Fruit fly (Drosophila melanogaster) Kc167 (cell line): ENCODE results near the gene mgr.

Experiments
- Myc ChIP-seq: fragments of >200 bp; optimal IDR thresholded peaks from 2 replicates; lab custom pipeline; 2017; ENCODE audit warnings: missing external identifiers
- Sin3A ChIP-seq: fragments of >200 bp; optimal IDR thresholded peaks from 2 replicates; lab custom pipeline; 2018; ENCODE audit warnings: missing external identifiers
- h ChIP-seq: fragments of >200 bp; optimal IDR thresholded peaks from 3 replicates; lab custom pipeline; 2018; ENCODE audit warnings: missing external identifiers
- insv ChIP-seq: fragments of >200 bp; optimal IDR thresholded peaks from 3 replicates; lab custom pipeline; 2018; ENCODE audit warnings: missing external identifiers
- psq ChIP-seq: fragments of >200 bp; optimal IDR thresholded peaks from 2 replicates; lab custom pipeline; 2017; ENCODE audit warnings: missing external identifiers
- ttk ChIP-seq: sonication (Bioruptor generic); optimal IDR thresholded peaks from 2 replicates; lab custom pipeline; 2017; ENCODE audit warnings: missing external identifiers

The mgr gene

dm6 chr3R:11378564-11379112, 31.0 kb downstream of the mgr start:
- TF ChIP-seq insv (lab: Kevin White, UChicago) (no peak), psq (no peak), Sin3A (lab: Kevin White, UChicago) (no peak), h (no peak), ttk (no peak), Myc (lab: Kevin White, UChicago) (no peak)

DNA sequence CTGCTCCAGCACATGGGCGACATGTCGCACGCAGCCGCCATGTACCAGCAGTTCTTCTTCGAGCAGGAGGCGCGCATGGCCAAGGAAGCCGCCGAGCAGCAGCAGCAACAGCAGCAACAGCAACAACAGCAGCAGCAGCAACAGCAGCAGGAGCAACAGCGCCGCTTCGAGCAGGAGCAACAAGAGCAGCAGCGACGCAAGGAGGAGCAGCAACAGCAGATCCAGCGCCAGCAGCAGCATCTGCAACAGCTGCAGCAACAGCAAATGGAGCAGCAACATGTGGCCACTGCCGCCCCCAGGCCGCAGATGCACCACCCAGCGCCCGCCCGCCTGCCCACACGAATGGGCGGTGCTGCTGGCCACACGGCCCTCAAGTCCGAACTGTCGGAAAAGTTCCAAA, 34.5 kb downstream of the mgr start:
- TF ChIP-seq ttk: no peak
- no peak for TF ChIP-seq psq
- no peak for TF ChIP-seq insv (lab: Kevin White, UChicago)
- TF ChIP-seq h: no peak
- no peak for TF ChIP-seq Myc (lab: Kevin White, UChicago)
- no peak for TF ChIP-seq Sin3A (lab: Kevin White, UChicago)

DNA sequence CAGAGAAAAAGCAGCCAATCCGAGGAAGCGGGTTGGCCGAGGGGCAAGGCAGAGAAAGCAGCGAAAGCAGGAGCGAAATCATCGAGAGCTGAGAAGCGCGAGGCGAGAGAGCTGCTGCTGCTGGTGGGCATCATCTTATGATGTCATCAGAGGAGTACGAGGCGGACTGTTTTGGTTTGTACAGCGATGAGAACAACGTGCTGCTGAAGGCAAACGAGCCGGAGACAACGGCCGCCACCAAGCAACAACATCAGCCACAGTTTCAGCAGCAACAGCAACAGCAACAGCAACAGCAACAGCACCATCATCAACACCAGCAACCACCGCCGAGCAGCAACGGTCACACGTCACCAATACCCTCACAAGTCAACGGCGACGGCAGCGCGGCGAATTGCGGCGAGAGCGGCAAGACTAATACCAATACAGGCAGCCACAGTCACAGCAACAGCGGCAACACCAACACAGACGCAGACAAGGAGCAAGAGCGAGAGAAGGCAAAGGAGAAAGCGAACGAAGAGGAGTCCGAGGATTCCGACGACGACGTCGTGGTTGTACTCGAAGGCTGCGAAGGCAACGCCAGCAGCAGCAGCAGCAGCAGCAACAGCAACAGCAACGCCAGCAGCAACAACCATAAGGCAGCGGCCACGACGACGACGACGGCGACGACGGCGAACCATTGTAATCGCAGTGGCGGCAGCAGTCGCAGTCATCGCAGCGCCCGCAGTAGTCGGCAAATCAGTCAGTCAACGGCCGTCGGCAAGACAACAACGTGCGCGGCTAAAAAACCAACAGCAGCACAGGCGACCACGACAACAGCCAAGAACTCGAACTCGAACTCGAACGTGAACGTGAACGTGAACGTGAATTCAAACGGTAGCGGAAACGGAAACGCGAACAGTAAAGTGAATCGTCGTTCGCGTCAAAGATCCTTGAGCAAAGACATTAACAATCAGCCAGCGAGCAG, 37.3 kb downstream of the mgr start:
- TF ChIP-seq insv (lab: Kevin White, UChicago): no peak

DNA sequence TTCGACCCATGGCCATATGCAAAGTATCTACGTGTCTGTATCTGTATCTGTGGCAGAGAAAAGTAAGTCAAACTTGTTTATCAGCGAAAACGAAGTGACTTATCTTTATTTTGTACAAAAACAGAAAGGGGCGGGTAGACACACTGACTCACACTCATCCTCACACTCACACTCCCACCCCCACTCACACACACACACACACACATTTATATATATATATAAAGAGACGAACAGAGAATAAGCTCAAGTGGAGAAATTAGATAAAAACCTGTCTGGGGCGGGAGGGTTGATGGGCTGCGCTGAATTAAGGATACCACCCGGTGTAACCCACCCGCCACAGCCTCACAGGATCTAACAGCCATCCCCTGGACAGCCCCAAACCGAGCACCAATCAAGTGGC, 38.9 kb downstream of the mgr start:
- TF ChIP-seq Sin3A (lab: Kevin White, UChicago) (no peak), insv (lab: Kevin White, UChicago) (no peak), ttk (no peak), Myc (lab: Kevin White, UChicago) (no peak), h (no peak)

- TF ChIP-seq Sin3A (lab: Kevin White, UChicago) (no peak), Myc (lab: Kevin White, UChicago) (no peak), h (no peak), psq (no peak), ttk (no peak), insv (lab: Kevin White, UChicago) (no peak)
These were observed 39.3 kb downstream of the mgr start for dm6 chr3R:11370333-11370732.

DNA sequence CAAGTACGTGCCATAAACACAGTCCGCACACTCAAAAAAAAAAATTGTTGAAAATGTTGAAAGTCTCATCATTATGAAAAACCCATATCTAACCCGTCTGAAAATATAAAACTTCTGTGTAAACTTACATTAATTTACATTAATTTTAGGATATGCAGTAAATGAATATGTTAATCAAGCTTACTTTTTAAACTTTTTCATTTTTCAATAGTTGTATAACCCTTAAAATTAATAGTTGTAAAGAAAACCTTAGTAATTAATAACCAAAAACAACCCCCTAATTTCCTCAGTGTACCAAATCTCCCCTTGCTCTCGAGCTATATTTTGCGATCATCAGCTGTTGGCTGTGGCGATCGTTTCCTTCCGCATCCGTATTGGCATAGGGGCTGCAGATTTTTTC, 40.9 kb downstream of the mgr start:
- no peak for TF ChIP-seq ttk
- TF ChIP-seq Myc (lab: Kevin White, UChicago): no peak
- no peak for TF ChIP-seq h
- no peak for TF ChIP-seq Sin3A (lab: Kevin White, UChicago)
- no peak for TF ChIP-seq psq
- no peak for TF ChIP-seq insv (lab: Kevin White, UChicago)

DNA sequence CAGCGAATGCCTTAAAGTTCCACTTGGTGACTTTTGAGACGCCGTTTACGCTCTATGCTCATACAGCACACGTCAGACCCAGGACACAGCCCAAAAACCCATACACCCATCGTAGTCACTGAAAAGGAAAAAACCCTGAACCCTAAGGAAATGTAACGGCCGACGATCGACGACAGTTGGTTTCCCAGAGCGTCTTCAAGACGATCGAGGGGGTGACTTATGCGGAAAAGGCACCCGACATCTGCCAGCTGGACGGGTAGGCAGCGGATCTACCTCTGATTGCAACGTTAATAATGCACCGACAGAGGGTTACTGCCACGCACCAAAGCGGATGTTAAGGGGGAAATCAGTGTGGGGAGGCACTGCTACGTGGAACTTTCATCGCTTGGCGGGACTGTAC, 43.4 kb downstream of the mgr start:
- TF ChIP-seq psq (no peak), ttk (no peak), Sin3A (lab: Kevin White, UChicago) (no peak), insv (lab: Kevin White, UChicago) (no peak), h (no peak), Myc (lab: Kevin White, UChicago) (no peak)

DNA sequence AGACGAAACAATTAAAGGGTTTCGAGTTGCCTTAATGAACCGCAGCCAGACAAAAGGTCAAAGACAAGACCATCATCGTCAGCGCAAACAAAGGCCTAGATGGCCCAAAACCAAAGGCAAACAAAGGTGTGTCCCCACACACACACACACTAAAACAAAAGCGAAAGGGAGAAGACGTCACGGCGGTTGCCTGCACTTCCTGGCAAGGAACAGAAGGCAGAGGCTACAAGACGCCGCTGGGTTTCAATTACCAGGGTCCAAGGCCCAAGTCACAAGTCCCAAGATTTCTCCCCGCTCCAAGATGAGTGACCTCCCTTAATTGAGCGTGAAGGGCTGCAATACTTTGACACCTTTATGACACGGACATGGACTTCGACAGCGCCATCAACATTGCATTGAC, 46.1 kb downstream of the mgr start:
- TF ChIP-seq Myc (lab: Kevin White, UChicago) (no peak), psq (no peak), h (no peak), insv (lab: Kevin White, UChicago) (no peak), ttk (no peak), Sin3A (lab: Kevin White, UChicago) (no peak)

DNA sequence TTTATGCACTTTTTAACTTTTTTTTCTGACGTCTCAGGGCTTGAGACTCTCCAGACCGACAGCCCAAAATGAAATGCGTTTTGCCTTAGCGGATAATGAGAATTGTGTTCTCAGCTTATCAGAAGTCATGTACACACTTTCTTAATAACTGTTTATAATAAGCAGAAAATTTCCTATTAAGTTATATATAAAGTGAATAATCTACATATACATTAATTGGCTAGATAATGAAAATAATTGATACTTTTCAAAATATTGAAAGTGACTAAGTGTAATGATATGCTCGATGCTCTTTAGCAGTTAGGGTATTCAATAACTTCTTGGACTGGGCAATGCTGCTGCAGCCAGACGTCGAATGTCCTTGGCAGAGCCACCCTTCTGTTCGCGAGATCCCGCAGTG, 47.8 kb downstream of the mgr start:
- TF ChIP-seq psq: no peak
- TF ChIP-seq Sin3A (lab: Kevin White, UChicago): no peak
- no peak for TF ChIP-seq Myc (lab: Kevin White, UChicago)
- no peak for TF ChIP-seq ttk
- TF ChIP-seq insv (lab: Kevin White, UChicago): no peak
- TF ChIP-seq h: no peak
